Worm (Caenorhabditis elegans) whole organism, L2 larva: ENCODE results near the gene Y54G2A.37.

Experiments
- ama-1 ChIP-seq: fragments of 150-350 bp; optimal IDR thresholded peaks from 2 replicates; lab custom pipeline; 2018; ENCODE audit warnings: inconsistent platforms
- gmeb-1 ChIP-seq: fragments of 150-350 bp; optimal IDR thresholded peaks from 2 replicates; lab custom pipeline; 2014; ENCODE audit warnings: missing biosample characterization, missing genetic modification characterization

ce11 chrIV:2771692-2772091, 48.8 kb upstream of the Y54G2A.37 start, which contains the start of gene Y54G2A.11:
- TF ChIP-seq gmeb-1 (tag; lab: Kevin White, UChicago) (no peak), ama-1 (lab: Kevin White, UChicago) (no peak)
